Worm (Caenorhabditis elegans) whole organism, early embryonic: ENCODE data around the gene ZK632.10.

ENCODE experiments used
- F13C5.2 ChIP-seq: sonication (generic microtip); optimal IDR thresholded peaks from 2 replicates; lab custom pipeline; 2017; ENCODE audit warnings: mild to moderate bottlenecking, missing genetic modification characterization, inconsistent platforms, missing compliant biosample characterization
- aly-1 ChIP-seq: sonication (generic microtip); optimal IDR thresholded peaks from 2 replicates; lab custom pipeline; 2016; ENCODE audit warnings: missing genetic modification characterization, missing compliant biosample characterization
- ama-1 ChIP-seq: fragments of 150-350 bp; optimal IDR thresholded peaks from 2 replicates; lab custom pipeline; 2014
- ceh-13 ChIP-seq: fragments of 200-800 bp; sonication (Bioruptor generic); optimal IDR thresholded peaks from 2 replicates; lab custom pipeline; 2018; ENCODE audit warnings: mild to moderate bottlenecking, missing genetic modification characterization, missing compliant biosample characterization
- flt-1 ChIP-seq: fragments of 200-800 bp; sonication (Bioruptor generic); IDR thresholded peaks from 2 replicates; pipeline ENCODE4 v1.3.6; 2022; ENCODE audit warnings: missing genetic modification characterization, missing compliant biosample characterization
- pes-1 ChIP-seq: fragments of 200-800 bp; sonication (Bioruptor generic); IDR thresholded peaks from 2 replicates; pipeline ENCODE4 v1.3.6; 2022; ENCODE audit warnings: missing genetic modification reagents, missing genetic modification characterization, missing compliant biosample characterization
- scrt-1 ChIP-seq: fragments of 200-800 bp; sonication (Bioruptor generic); IDR thresholded peaks from 2 replicates; pipeline ENCODE4 v1.3.6; 2022; ENCODE audit warnings: missing genetic modification characterization, missing compliant biosample characterization
- sea-1 ChIP-seq: fragments of 200-800 bp; sonication (Bioruptor generic); conservative IDR thresholded peaks from 2 replicates; pipeline ENCODE4 v1.3.6; 2022; ENCODE audit warnings: missing genetic modification characterization, missing compliant biosample characterization
- tbx-37 ChIP-seq: fragments of 200-800 bp; sonication (Bioruptor generic); conservative IDR thresholded peaks from 2 replicates; pipeline ENCODE4 v1.3.6; 2022; ENCODE audit warnings: missing genetic modification reagents, missing genetic modification characterization, missing compliant biosample characterization
- tra-4 ChIP-seq: sonication (generic microtip); optimal IDR thresholded peaks from 2 replicates; lab custom pipeline; 2017; ENCODE audit warnings: missing genetic modification characterization, missing compliant biosample characterization

- TF ChIP-seq ama-1 (lab: Kevin White, UChicago) = no peak
- no peak for TF ChIP-seq tbx-37
- TF ChIP-seq sea-1 = no peak
- no peak for TF ChIP-seq F13C5.2
- no peak for TF ChIP-seq aly-1 (tag; lab: Kevin White, UChicago)
- no peak for TF ChIP-seq flt-1 (GFP tag; lab: Robert Waterston, UW)
- TF ChIP-seq scrt-1 = no peak
- no peak for TF ChIP-seq pes-1 (GFP tag; lab: Robert Waterston, UW)
- TF ChIP-seq ceh-13 (GFP tag; lab: Kevin White, UChicago) = no peak
- TF ChIP-seq tra-4 (tag; lab: Kevin White, UChicago) = no peak
Observed at ce11 chrIII:9854960-9855359, 27.4 kb upstream of the ZK632.10 start.
